Fruit fly (Drosophila melanogaster): ENCODE data around the gene CG31106.

CG31106 gene

DNA sequence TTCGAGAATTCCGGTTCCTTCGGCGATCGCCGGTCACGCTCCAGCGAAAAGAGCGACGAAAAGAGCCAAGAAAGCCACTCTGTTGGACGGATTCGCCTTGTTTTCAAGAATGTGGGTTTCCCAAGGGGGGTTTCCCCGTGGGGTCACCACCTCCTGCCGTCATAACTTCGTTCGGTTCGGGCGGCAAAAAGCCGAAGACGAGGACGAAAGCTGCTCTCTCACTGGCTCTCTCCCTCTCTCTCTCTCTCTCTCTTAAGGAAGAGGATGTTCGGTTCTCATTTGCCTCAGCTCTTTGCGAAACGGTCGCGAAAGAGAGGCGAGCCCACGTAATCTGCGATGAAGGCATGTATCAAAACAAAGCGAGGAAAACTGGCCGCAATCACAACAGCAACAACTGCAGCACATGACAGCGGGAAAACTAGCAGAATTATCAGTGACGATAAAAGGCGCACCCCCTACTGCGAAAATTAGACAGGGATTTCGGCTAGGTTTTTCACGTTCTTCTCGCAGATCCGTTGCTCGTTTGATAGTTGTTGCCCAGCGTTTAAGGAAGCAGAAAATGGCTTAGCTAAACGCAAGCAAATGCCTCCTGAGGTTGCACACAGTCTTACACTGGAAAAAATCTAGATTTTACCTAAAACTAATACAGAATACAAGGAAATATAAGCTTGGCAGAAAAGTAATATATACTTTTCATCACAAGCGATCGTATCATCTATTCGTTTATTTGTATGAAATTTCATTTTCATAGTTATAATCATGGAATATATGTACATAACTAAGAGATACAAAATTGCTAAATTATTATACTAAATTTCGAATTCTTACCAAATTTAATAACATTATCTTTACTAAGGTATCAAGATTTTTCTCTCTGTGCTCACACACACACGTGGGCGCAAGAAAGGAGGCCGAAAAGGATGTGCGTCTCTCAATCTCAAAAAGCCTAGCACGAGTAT is 32.3 kb upstream of the CG31106 start, which contains the start of gene dan (continued):
- TF ChIP-seq CG11504 (tag; optimal IDR thresholded peaks at IDR 0.05) (peak; percentile 64), CG15601 (tag; optimal IDR thresholded peaks at IDR 0.05) (no peak), CG12219 (GFP tag; optimal IDR thresholded peaks at IDR 0.05) (no peak), Hand (GFP tag; optimal IDR thresholded peaks at IDR 0.05) (no peak), zen (tag; optimal IDR thresholded peaks at IDR 0.05) (peak; percentile 90), B-H1 (GFP tag; IDR thresholded peaks at IDR 0.05) (no peak), danr (GFP tag; IDR thresholded peaks at IDR 0.05) (no peak), CG9437 (GFP tag; optimal IDR thresholded peaks at IDR 0.05) (no peak), CG17186 (GFP tag; optimal IDR thresholded peaks at IDR 0.05) (no peak), CG31441 (GFP tag; IDR thresholded peaks at IDR 0.05) (peak; percentile 60; the same call in 1 of the 2 replicates), Trl (optimal IDR thresholded peaks at IDR 0.05) (peak; percentile 76 to 77), Trl (GFP tag; optimal IDR thresholded peaks at IDR 0.05) (no peak), NC2β (GFP tag; optimal IDR thresholded peaks at IDR 0.05) (no peak), tup (GFP tag; optimal IDR thresholded peaks at IDR 0.05) (no peak), CG14014 (GFP tag; IDR thresholded peaks at IDR 0.05) (no peak), CG30020 (tag; optimal IDR thresholded peaks at IDR 0.05) (no peak), kah (GFP tag; optimal IDR thresholded peaks at IDR 0.05) (no peak), CG18619 (GFP tag; optimal IDR thresholded peaks at IDR 0.05) (peak; percentile 42), CG7271 (tag; optimal IDR thresholded peaks at IDR 0.05) (peak; percentile 67), Meics (GFP tag; optimal IDR thresholded peaks at IDR 0.05) (peak; percentile 68), Dad (GFP tag; optimal IDR thresholded peaks at IDR 0.05) (no peak), Oli (tag; optimal IDR thresholded peaks at IDR 0.05) (peak; percentile 44), CG17359 (tag; optimal IDR thresholded peaks at IDR 0.05) (no peak), Ada2b (GFP tag; IDR thresholded peaks at IDR 0.05) (no peak), scrt (GFP tag; optimal IDR thresholded peaks at IDR 0.05) (no peak), gro (GFP tag; optimal IDR thresholded peaks at IDR 0.05) (no peak), CG11560 (tag; IDR thresholded peaks at IDR 0.05) (no peak), pros (GFP tag; optimal IDR thresholded peaks at IDR 0.05) (peak; percentile 96), rib (GFP tag; IDR thresholded peaks at IDR 0.05) (no peak), CG4328 (GFP tag; optimal IDR thresholded peaks at IDR 0.05) (no peak), pan (optimal IDR thresholded peaks at IDR 0.05) (no peak), pan (GFP tag; optimal IDR thresholded peaks at IDR 0.05 in 1 of 2, IDR thresholded peaks at IDR 0.05 in 1 of 2) (no peak), ttk (GFP tag; IDR thresholded peaks at IDR 0.05) (no peak), pzg (GFP tag; optimal IDR thresholded peaks at IDR 0.05) (no peak), her (GFP tag; optimal IDR thresholded peaks at IDR 0.05) (no peak), unpg (GFP tag; optimal IDR thresholded peaks at IDR 0.05) (peak; percentile 44), cad (GFP tag; optimal IDR thresholded peaks at IDR 0.05) (no peak), Blimp-1 (GFP tag; optimal IDR thresholded peaks at IDR 0.05) (peak; percentile 32), CG15011 (GFP tag; optimal IDR thresholded peaks at IDR 0.05) (no peak), CG34422 (GFP tag; IDR thresholded peaks at IDR 0.05) (no peak), Nf-YC (tag; optimal IDR thresholded peaks at IDR 0.05) (peak; percentile 47), Nf-YA (GFP tag; IDR thresholded peaks at IDR 0.05) (no peak), eve (GFP tag; optimal IDR thresholded peaks at IDR 0.05) (peak in 1 of 2 experiments; percentile 49), CG9609 (GFP tag; optimal IDR thresholded peaks at IDR 0.05) (no peak), E2f2 (GFP tag; IDR thresholded peaks at IDR 0.05) (no peak), dati (GFP tag; IDR thresholded peaks at IDR 0.05) (no peak), Kr (GFP tag; optimal IDR thresholded peaks at IDR 0.05) (no peak), Stat92E (GFP tag; optimal IDR thresholded peaks at IDR 0.05) (no peak), CG13296 (GFP tag; optimal IDR thresholded peaks at IDR 0.05) (peak; percentile 3)

Data from whole organism, embryonic.